Worm (Caenorhabditis elegans) whole organism, young adult: ENCODE data around the gene T22C8.6.

Experiments
- B0019.2 ChIP-seq: fragments of 200-800 bp; sonication (Bioruptor generic); conservative IDR thresholded peaks from 2 replicates; pipeline ENCODE4 v1.3.6; 2022; ENCODE audit warnings: missing genetic modification reagents, missing genetic modification characterization, missing compliant biosample characterization
- C17E4.6 ChIP-seq: fragments of 200-800 bp; sonication (Bioruptor generic); IDR thresholded peaks from 2 replicates; pipeline ENCODE4 v1.3.6; 2022; ENCODE audit warnings: missing genetic modification reagents, missing genetic modification characterization, missing compliant biosample characterization
- F33H1.4 ChIP-seq: fragments of 200-800 bp; sonication (Bioruptor generic); IDR thresholded peaks from 2 replicates; pipeline ENCODE4 v1.3.6; 2022; ENCODE audit warnings: missing genetic modification reagents, missing genetic modification characterization, missing compliant biosample characterization
- F49E8.2 ChIP-seq: sonication (generic microtip); optimal IDR thresholded peaks from 3 replicates; lab custom pipeline; 2017; ENCODE audit warnings: missing genetic modification characterization, mild to moderate bottlenecking, missing compliant biosample characterization, antibody characterized with exemption, moderate library complexity; ENCODE audit not compliant: insufficient read depth
- F52B5.7 ChIP-seq: sonication (generic microtip); optimal IDR thresholded peaks from 2 replicates; lab custom pipeline; 2016; ENCODE audit warnings: mild to moderate bottlenecking, missing genetic modification characterization, missing compliant biosample characterization
- F57C9.4 ChIP-seq: sonication (generic microtip); optimal IDR thresholded peaks from 2 replicates; lab custom pipeline; 2017; ENCODE audit warnings: mild to moderate bottlenecking, missing genetic modification characterization, missing compliant biosample characterization
- T07F8.4 ChIP-seq: sonication (generic microtip); optimal IDR thresholded peaks from 2 replicates; lab custom pipeline; 2016; ENCODE audit warnings: mild to moderate bottlenecking, missing genetic modification characterization, moderate library complexity, missing compliant biosample characterization
- Y79H2A.3 ChIP-seq: fragments of 200-800 bp; sonication (Bioruptor generic); conservative IDR thresholded peaks from 2 replicates; pipeline ENCODE4 v1.3.6; 2022; ENCODE audit warnings: missing genetic modification reagents, missing genetic modification characterization, missing compliant biosample characterization
- Y95B8A.8 ChIP-seq: fragments of 200-800 bp; sonication (Bioruptor generic); IDR thresholded peaks from 2 replicates; pipeline ENCODE4 v1.3.6; 2022; ENCODE audit warnings: missing genetic modification reagents, missing genetic modification characterization, missing compliant biosample characterization
- ama-1 ChIP-seq, 3 experiments: fragments of 150-350 bp in 1 of 3; sonication (generic microtip) in 2 of 3; optimal IDR thresholded peaks; 2 replicates each; lab custom pipeline; 2014 to 2018; ENCODE audit warnings: missing biosample characterization in 2 of 3, missing genetic modification characterization in 2 of 3, missing genetic modification reagents in 2 of 3
- attf-5 ChIP-seq: fragments of 200-800 bp; sonication (Bioruptor generic); optimal IDR thresholded peaks from 2 replicates; lab custom pipeline; 2018; ENCODE audit warnings: mild to moderate bottlenecking, missing genetic modification characterization, missing compliant biosample characterization
- bed-1 ChIP-seq: fragments of 200-800 bp; sonication (Bioruptor generic); IDR thresholded peaks from 2 replicates; pipeline ENCODE4 v1.3.6; 2022; ENCODE audit warnings: missing genetic modification reagents, missing genetic modification characterization, missing compliant biosample characterization
- bed-2 ChIP-seq: fragments of 200-800 bp; sonication (Bioruptor generic); IDR thresholded peaks from 2 replicates; pipeline ENCODE4 v1.3.6; 2022; ENCODE audit warnings: missing genetic modification reagents, missing genetic modification characterization, missing compliant biosample characterization
- cebp-1 ChIP-seq, 2 experiments: fragments of 200-800 bp in 1 of 2; sonication (Bioruptor generic) in 1 of 2; sonication (generic microtip) in 1 of 2; IDR thresholded peaks in 1 of 2; optimal IDR thresholded peaks in 1 of 2; 2 replicates each; pipeline versions ENCODE4 v1.3.6 to Lab custom; 2017 to 2022; ENCODE audit warnings: missing compliant biosample characterization in 2 of 2, missing genetic modification characterization in 2 of 2, mild to moderate bottlenecking in 1 of 2, missing genetic modification reagents in 1 of 2, moderate library complexity in 1 of 2
- ceh-79 ChIP-seq: sonication (generic microtip); optimal IDR thresholded peaks from 2 replicates; lab custom pipeline; 2017; ENCODE audit warnings: mild to moderate bottlenecking, missing genetic modification characterization, missing compliant biosample characterization
- die-1 ChIP-seq: sonication (generic microtip); optimal IDR thresholded peaks from 2 replicates; lab custom pipeline; 2016; ENCODE audit warnings: missing genotype, mild to moderate bottlenecking, missing genetic modification characterization, missing compliant biosample characterization
- dox-1 ChIP-seq: fragments of 200-800 bp; sonication (Bioruptor generic); IDR thresholded peaks from 2 replicates; pipeline ENCODE4 v1.3.6; 2022; ENCODE audit warnings: missing genetic modification reagents, missing genetic modification characterization, missing compliant biosample characterization
- dpl-1 ChIP-seq: fragments of 150-350 bp; optimal IDR thresholded peaks from 2 replicates; lab custom pipeline; 2014; ENCODE audit warnings: missing biosample characterization, missing genetic modification reagents, missing genetic modification characterization
- ekl-4 ChIP-seq: fragments of 200-800 bp; sonication (Bioruptor generic); IDR thresholded peaks from 2 replicates; pipeline ENCODE4 v1.3.6; 2022; ENCODE audit warnings: missing genetic modification reagents, missing genetic modification characterization, missing compliant biosample characterization
- ets-4 ChIP-seq: fragments of 200-800 bp; sonication (Bioruptor generic); optimal IDR thresholded peaks from 2 replicates; lab custom pipeline; 2018; ENCODE audit warnings: mild to moderate bottlenecking, missing genetic modification characterization, missing compliant biosample characterization
- fkh-3 ChIP-seq: sonication (generic microtip); optimal IDR thresholded peaks from 2 replicates; lab custom pipeline; 2016; ENCODE audit warnings: mild to moderate bottlenecking, missing genetic modification characterization, missing compliant biosample characterization
- hlh-12 ChIP-seq: sonication (generic microtip); optimal IDR thresholded peaks from 2 replicates; lab custom pipeline; 2016; ENCODE audit warnings: missing genetic modification characterization, missing compliant biosample characterization
- hmg-1.2 ChIP-seq: fragments of 200-800 bp; sonication (Bioruptor generic); IDR thresholded peaks from 2 replicates; pipeline ENCODE4 v1.3.6; 2022; ENCODE audit warnings: missing genetic modification reagents, missing genetic modification characterization, missing compliant biosample characterization
- hmg-20 ChIP-seq: fragments of 200-800 bp; sonication (Bioruptor generic); IDR thresholded peaks from 2 replicates; pipeline ENCODE4 v1.3.6; 2022; ENCODE audit warnings: missing genetic modification reagents, missing genetic modification characterization, missing compliant biosample characterization
- hrde-1 ChIP-seq: sonication (generic microtip); optimal IDR thresholded peaks from 2 replicates; lab custom pipeline; 2016; ENCODE audit warnings: missing genetic modification characterization, mild to moderate bottlenecking, missing compliant biosample characterization, moderate library complexity, missing genotype, missing genetic modification reagents, borderline replicate concordance
- let-526 ChIP-seq: fragments of 200-800 bp; sonication (Bioruptor generic); IDR thresholded peaks from 2 replicates; pipeline ENCODE4 v1.3.6; 2022; ENCODE audit warnings: missing genetic modification reagents, missing genetic modification characterization, missing compliant biosample characterization
- lin-26 ChIP-seq: fragments of 200-800 bp; sonication (Bioruptor generic); IDR thresholded peaks from 2 replicates; pipeline ENCODE4 v1.3.6; 2022; ENCODE audit warnings: missing genetic modification reagents, missing genetic modification characterization, missing compliant biosample characterization
- lin-54 ChIP-seq: fragments of 200-800 bp; sonication (Bioruptor generic); optimal IDR thresholded peaks from 2 replicates; lab custom pipeline; 2018; ENCODE audit warnings: mild to moderate bottlenecking, missing genetic modification characterization, missing compliant biosample characterization
- madf-3 ChIP-seq: fragments of 200-800 bp; sonication (Bioruptor generic); IDR thresholded peaks from 2 replicates; pipeline ENCODE4 v1.3.6; 2022; ENCODE audit warnings: missing genetic modification reagents, missing genetic modification characterization, missing compliant biosample characterization
- mcd-1 ChIP-seq: fragments of 200-800 bp; sonication (Bioruptor generic); IDR thresholded peaks from 2 replicates; pipeline ENCODE4 v1.3.6; 2022; ENCODE audit warnings: missing genetic modification reagents, missing genetic modification characterization, missing compliant biosample characterization
- nfya-1 ChIP-seq: sonication (generic microtip); optimal IDR thresholded peaks from 2 replicates; lab custom pipeline; 2017; ENCODE audit warnings: antibody characterized with exemption, missing compliant biosample characterization, missing genetic modification characterization, borderline replicate concordance; ENCODE audit not compliant: insufficient read depth
- nfyb-1 ChIP-seq: fragments of 200-800 bp; sonication (Bioruptor generic); IDR thresholded peaks from 2 replicates; pipeline ENCODE4 v1.3.6; 2022; ENCODE audit warnings: missing genetic modification reagents, missing genetic modification characterization, missing compliant biosample characterization
- nhr-27 ChIP-seq: fragments of 200-800 bp; sonication (Bioruptor generic); optimal IDR thresholded peaks from 2 replicates; lab custom pipeline; 2018; ENCODE audit warnings: mild to moderate bottlenecking, missing genetic modification characterization, moderate library complexity, missing compliant biosample characterization
- pha-4 ChIP-seq: fragments of 150-350 bp; sonication (generic microtip); optimal IDR thresholded peaks from 2 replicates; lab custom pipeline; 2014; ENCODE audit warnings: missing biosample characterization, missing genetic modification reagents, missing genetic modification characterization
- repo-1 ChIP-seq: sonication (generic microtip); optimal IDR thresholded peaks from 2 replicates; lab custom pipeline; 2017; ENCODE audit warnings: mild to moderate bottlenecking, missing genetic modification characterization, missing compliant biosample characterization
- unc-130 ChIP-seq: sonication (generic microtip); optimal IDR thresholded peaks from 2 replicates; lab custom pipeline; 2016; ENCODE audit warnings: missing genetic modification reagents, missing genetic modification characterization, missing compliant biosample characterization
- ztf-25 ChIP-seq: fragments of 200-800 bp; sonication (Bioruptor generic); IDR thresholded peaks from 2 replicates; pipeline ENCODE4 v1.3.6; 2022; ENCODE audit warnings: missing genetic modification reagents, missing genetic modification characterization, missing compliant biosample characterization
- ztf-28 ChIP-seq: fragments of 200-800 bp; sonication (Bioruptor generic); IDR thresholded peaks from 2 replicates; pipeline ENCODE4 v1.3.6; 2022; ENCODE audit warnings: missing genetic modification reagents, missing genetic modification characterization, missing compliant biosample characterization
- ztf-3 ChIP-seq: fragments of 200-800 bp; sonication (Bioruptor generic); optimal IDR thresholded peaks from 2 replicates; lab custom pipeline; 2018; ENCODE audit warnings: mild to moderate bottlenecking, missing genetic modification characterization, missing compliant biosample characterization

Gene T22C8.6

DNA sequence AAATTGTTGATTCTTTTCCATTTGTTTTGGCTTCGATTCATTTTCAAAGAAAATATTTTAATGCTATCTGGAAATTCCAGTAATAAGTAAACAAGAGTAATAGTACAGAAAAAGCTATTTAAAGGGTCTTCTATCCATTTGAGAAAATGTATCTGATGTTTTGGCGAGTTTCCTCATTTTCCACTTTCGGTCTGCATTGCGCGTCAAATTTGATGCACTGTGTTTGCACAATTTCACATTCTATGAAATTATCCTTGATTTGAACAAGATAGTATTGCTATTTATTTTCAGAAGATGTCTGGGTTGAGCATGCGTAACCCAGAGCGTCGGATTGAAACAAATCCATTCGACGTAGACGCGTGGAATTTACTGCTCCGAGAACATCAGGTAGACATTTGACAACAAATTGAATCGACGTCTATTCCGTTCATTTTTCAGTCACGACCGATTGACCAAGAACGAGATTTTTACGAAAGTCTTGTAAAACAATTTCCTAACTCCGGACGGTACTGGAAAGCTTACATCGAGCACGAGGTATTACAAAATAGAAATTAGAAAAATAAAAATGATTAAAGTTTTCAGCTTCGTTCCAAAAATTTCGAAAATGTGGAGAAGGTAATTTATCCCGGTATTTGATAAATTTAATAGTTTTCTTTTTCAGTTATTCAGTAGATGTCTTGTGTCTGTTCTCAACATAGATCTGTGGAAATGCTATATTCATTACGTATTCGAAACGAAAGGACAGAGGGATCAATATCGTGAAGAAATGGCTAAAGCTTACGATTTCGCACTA, 26.3 kb downstream of the T22C8.6 start, which contains the start of gene suf-1 (continued):
- TF ChIP-seq let-526 (GFP tag; lab: Robert Waterston, UW), result no peak
- TF ChIP-seq ama-1 (optimal IDR thresholded peaks at IDR 0.05; lab: Kevin White, UChicago), result no peak
- TF ChIP-seq ama-1 (GFP tag; optimal IDR thresholded peaks at IDR 0.05; lab: Kevin White, UChicago), result peak in 1 of 2 experiments; percentile 51
- no peak for TF ChIP-seq ets-4 (GFP tag; lab: Kevin White, UChicago)
- TF ChIP-seq cebp-1 (GFP tag; IDR thresholded peaks at IDR 0.05; lab: Robert Waterston, UW), result no peak
- TF ChIP-seq cebp-1 (tag; optimal IDR thresholded peaks at IDR 0.05; lab: Kevin White, UChicago), result no peak
- no peak for TF ChIP-seq ceh-79 (tag; lab: Kevin White, UChicago)
- TF ChIP-seq ztf-25 (GFP tag; lab: Robert Waterston, UW), result no peak
- peak; percentile 94 for TF ChIP-seq F49E8.2 (tag; lab: Kevin White, UChicago)
- peak; percentile 22 for TF ChIP-seq F52B5.7
- no peak for TF ChIP-seq hmg-20 (GFP tag; lab: Robert Waterston, UW)
- TF ChIP-seq bed-1 (GFP tag; lab: Robert Waterston, UW), result 0 out of 2 replicates have a peak, but pooled peaks have one; percentile 20
- TF ChIP-seq T07F8.4 (tag; lab: Kevin White, UChicago), result no peak
- TF ChIP-seq die-1 (tag; lab: Kevin White, UChicago), result peak; percentile 37
- TF ChIP-seq nfya-1 (tag; lab: Kevin White, UChicago), result no peak
- TF ChIP-seq ztf-3, result no peak
- TF ChIP-seq madf-3 (GFP tag; lab: Robert Waterston, UW), result peak; percentile 88
- TF ChIP-seq hlh-12 (tag; lab: Kevin White, UChicago), result no peak
- peak; percentile 12; the same call in 1 of the 2 replicates for TF ChIP-seq dox-1 (GFP tag; lab: Robert Waterston, UW)
- TF ChIP-seq Y95B8A.8 (GFP tag; lab: Robert Waterston, UW), result 0 out of 2 replicates have a peak, but pooled peaks have one; percentile 34
- TF ChIP-seq Y79H2A.3, result no peak
- TF ChIP-seq dpl-1 (GFP tag; lab: Kevin White, UChicago), result no peak
- peak; percentile 73 for TF ChIP-seq lin-54
- peak; percentile 39; the same call in 1 of the 2 replicates for TF ChIP-seq nfyb-1 (GFP tag; lab: Robert Waterston, UW)
- TF ChIP-seq fkh-3 (tag; lab: Kevin White, UChicago), result no peak
- TF ChIP-seq F57C9.4, result no peak
- peak; percentile 92 for TF ChIP-seq hrde-1 (tag; lab: Kevin White, UChicago)
- no peak for TF ChIP-seq repo-1 (tag; lab: Kevin White, UChicago)
- TF ChIP-seq pha-4 (tag; lab: Kevin White, UChicago), result no peak
- TF ChIP-seq unc-130 (GFP tag; lab: Kevin White, UChicago), result peak; percentile 69
- peak; percentile 65 for TF ChIP-seq F33H1.4 (GFP tag; lab: Robert Waterston, UW)
- peak; percentile 60 for TF ChIP-seq C17E4.6 (GFP tag; lab: Robert Waterston, UW)
- TF ChIP-seq nhr-27 (tag; lab: Kevin White, UChicago), result no peak
- TF ChIP-seq hmg-1.2 (GFP tag; lab: Robert Waterston, UW), result peak; percentile 49; the same call in 1 of the 2 replicates
- TF ChIP-seq bed-2 (GFP tag; lab: Robert Waterston, UW), result no peak
- no peak for TF ChIP-seq ztf-28 (GFP tag; lab: Robert Waterston, UW)
- peak; percentile 73; the same call in 1 of the 2 replicates for TF ChIP-seq lin-26
- TF ChIP-seq mcd-1 (GFP tag; lab: Robert Waterston, UW), result peak; percentile 34; the same call in 1 of the 2 replicates
- TF ChIP-seq B0019.2 (GFP tag; lab: Robert Waterston, UW), result no peak; the same call in 1 of the 2 replicates
- peak; percentile 24 for TF ChIP-seq attf-5 (GFP tag; lab: Kevin White, UChicago)
- peak; percentile 90 for TF ChIP-seq ekl-4 (GFP tag; lab: Robert Waterston, UW)
